Worm (Caenorhabditis elegans): ENCODE results near the gene his-70.

The his-70 gene

DNA sequence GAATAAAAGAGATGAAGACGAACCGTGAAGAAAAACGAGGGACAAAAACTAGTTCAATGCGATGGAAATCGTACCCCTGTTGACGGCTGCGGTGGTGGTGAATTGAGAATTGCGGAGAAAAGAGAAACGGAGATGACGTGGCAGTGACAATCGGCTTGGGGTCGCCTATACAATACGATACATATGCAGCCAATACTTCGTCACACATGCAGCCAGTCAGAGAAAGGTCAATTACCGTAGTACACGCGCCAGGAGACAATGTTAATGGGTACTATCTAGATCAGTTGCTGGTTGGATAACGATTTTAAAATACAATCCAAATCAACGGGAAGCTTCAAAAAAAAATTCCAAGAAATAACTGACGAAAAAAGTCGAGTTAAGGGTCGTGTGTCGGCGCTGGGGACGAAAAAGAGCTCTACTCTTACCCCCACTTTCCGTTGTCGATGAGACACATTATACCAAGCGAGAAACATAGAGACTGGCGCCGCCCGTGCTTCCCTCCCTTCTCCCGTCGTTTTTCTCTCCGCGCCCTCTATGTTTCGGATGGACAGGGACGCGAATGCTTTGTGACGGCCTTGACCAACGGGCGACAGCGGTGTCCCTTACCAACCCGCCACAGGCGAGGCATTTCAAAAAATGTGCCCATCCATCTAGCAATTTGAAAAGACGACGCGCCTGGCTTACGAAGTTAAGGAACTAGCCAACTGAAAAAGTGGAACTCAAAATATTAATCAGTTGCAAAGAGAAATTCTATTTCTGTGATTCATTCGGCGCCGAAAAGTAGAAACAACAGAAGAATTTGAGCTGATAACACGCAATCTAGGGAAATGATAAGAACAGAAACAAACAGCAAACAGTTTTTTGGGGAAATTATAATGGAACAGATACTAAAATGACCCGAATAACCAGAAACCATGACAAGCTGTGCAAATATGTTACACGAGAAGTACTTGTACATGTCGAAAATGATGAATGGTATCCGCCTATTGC, 41.0 kb downstream of the his-70 start:
- TF ChIP-seq elt-2 (tag; optimal IDR thresholded peaks at IDR 0.05) (peak; percentile 75), pag-3 (tag; optimal IDR thresholded peaks at IDR 0.05; ENCODE audit: borderline replicate concordance) (no peak)

DNA sequence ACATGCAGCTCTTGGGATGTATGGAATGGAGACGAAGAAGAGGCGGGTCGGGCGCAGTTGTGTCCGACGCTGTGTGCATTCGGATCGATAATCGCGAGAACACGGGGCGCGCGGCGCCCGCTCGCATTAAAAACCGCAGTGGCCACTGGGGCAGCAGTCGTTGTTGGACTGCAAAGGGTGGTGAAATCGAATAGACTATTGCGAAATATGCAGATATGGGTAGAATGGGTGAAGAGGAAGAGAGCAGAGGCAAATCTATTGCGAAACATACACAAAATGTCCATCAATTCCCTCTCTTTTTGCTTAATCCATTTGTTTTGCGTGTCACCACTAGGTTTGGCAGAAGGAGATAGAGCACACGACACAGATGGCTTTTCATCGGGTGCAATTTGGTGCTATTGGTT, 41.8 kb downstream of the his-70 start:
- TF ChIP-seq ceh-24 (tag; optimal IDR thresholded peaks at IDR 0.05) (no peak), ceh-6 (GFP tag; optimal IDR thresholded peaks at IDR 0.05) (peak; percentile 3), hlh-13 (GFP tag; optimal IDR thresholded peaks at IDR 0.05) (no peak), unc-42 (tag; optimal IDR thresholded peaks at IDR 0.05) (peak; percentile 50), ceh-48 (tag; optimal IDR thresholded peaks at IDR 0.05) (peak; percentile 36), tbx-2 (tag; optimal IDR thresholded peaks at IDR 0.05) (no peak), gmeb-2 (tag; optimal IDR thresholded peaks at IDR 0.05) (no peak), dve-1 (tag; optimal IDR thresholded peaks at IDR 0.05) (no peak), ceh-31 (tag; optimal IDR thresholded peaks at IDR 0.05) (peak; percentile 8), che-1 (tag; optimal IDR thresholded peaks at IDR 0.05) (no peak), fkh-10 (GFP tag; optimal IDR thresholded peaks at IDR 0.05) (no peak), unc-3 (GFP tag; conservative IDR thresholded peaks at IDR 0.05) (no peak), unc-3 (tag; optimal IDR thresholded peaks at IDR 0.05) (peak; percentile 5), C38D4.7 (GFP tag; optimal IDR thresholded peaks at IDR 0.05) (peak; percentile 8)

DNA sequence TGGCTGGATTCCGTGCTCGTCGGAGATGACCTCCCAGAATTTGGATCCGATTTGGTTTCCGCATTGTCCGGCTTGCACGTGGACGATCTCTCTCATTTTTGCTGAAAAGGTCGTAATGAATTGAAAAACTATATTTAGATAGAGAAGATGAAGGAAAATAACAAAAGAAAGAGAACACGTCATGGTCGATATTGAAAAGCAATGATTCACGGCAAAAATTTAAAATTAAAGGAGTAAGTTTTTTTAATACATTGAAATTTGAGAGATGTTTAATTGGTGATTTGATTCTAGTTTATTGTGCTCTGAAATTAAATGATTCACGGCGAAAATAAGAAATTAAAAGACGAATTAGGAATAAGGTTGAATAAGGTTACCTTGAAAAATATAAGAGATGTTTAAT, 42.4 kb downstream of the his-70 start, which contains the start of gene tbb-2:
TSS of gene tbb-2 (minus strand) at position 101 of the 400 bp plus-strand sequence.
- TF ChIP-seq odd-2 (tag; optimal IDR thresholded peaks at IDR 0.05) (no peak), tbx-2 (tag; optimal IDR thresholded peaks at IDR 0.05) (no peak), ceh-6 (GFP tag; optimal IDR thresholded peaks at IDR 0.05) (no peak), syd-9 (tag; optimal IDR thresholded peaks at IDR 0.05) (no peak), gmeb-2 (tag; optimal IDR thresholded peaks at IDR 0.05) (no peak), pax-1 (tag; optimal IDR thresholded peaks at IDR 0.05) (no peak), C08G9.2 (tag; optimal IDR thresholded peaks at IDR 0.05) (no peak), ceh-24 (tag; optimal IDR thresholded peaks at IDR 0.05) (no peak), unc-3 (GFP tag; conservative IDR thresholded peaks at IDR 0.05) (no peak), unc-3 (tag; optimal IDR thresholded peaks at IDR 0.05) (no peak), hlh-15 (tag; optimal IDR thresholded peaks at IDR 0.05) (no peak), tbx-7 (tag; optimal IDR thresholded peaks at IDR 0.05) (no peak), fkh-6 (tag; optimal IDR thresholded peaks at IDR 0.05) (no peak), ceh-48 (tag; optimal IDR thresholded peaks at IDR 0.05) (no peak), pqm-1 (tag; optimal IDR thresholded peaks at IDR 0.05) (no peak), T23F11.4 (GFP tag; optimal IDR thresholded peaks at IDR 0.05) (no peak), rnt-1 (tag; optimal IDR thresholded peaks at IDR 0.05) (no peak)

DNA sequence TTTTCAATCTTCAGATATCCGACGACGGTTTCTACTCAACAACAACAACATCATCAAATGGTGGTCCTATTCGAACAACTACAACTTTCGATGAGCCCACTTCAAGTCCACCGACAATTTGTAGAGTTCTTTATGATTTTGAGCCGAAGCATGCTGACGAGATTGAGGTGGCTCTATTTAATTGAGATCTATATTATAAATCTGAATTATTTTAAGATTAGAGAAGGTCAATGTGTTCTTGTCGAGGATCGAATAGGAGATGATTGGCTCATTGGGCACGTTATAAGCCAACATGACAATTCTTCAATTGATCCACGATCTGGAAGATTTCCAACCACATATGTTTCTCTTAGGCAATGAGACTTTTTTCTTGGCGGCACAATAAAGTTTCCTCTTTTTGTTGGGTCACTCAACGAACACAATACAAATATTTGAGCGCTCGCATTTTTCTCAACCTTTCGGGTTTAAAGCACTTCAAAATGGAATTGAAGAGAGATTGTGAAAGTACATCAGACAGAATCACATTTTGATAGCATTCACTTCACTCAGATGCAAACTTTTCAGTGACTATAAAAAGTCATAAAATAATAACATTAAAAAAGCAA, 44.4 kb downstream of the his-70 start:
- TF ChIP-seq pat-9 (tag; optimal IDR thresholded peaks at IDR 0.05) (no peak), C38D4.7 (GFP tag; optimal IDR thresholded peaks at IDR 0.05) (no peak), unc-86 (tag; optimal IDR thresholded peaks at IDR 0.05) (no peak), pros-1 (tag; optimal IDR thresholded peaks at IDR 0.05) (no peak), fkh-10 (GFP tag; optimal IDR thresholded peaks at IDR 0.05) (no peak), madf-2 (tag; optimal IDR thresholded peaks at IDR 0.05) (no peak), ceh-48 (tag; optimal IDR thresholded peaks at IDR 0.05) (no peak), sox-4 (tag; optimal IDR thresholded peaks at IDR 0.05) (no peak), odd-2 (tag; optimal IDR thresholded peaks at IDR 0.05) (no peak), hlh-8 (tag; optimal IDR thresholded peaks at IDR 0.05) (no peak), unc-3 (GFP tag; conservative IDR thresholded peaks at IDR 0.05) (no peak), unc-3 (tag; optimal IDR thresholded peaks at IDR 0.05) (no peak), ahr-1 (tag; optimal IDR thresholded peaks at IDR 0.05) (no peak), pha-2 (tag; optimal IDR thresholded peaks at IDR 0.05) (no peak), eyg-1 (tag; optimal IDR thresholded peaks at IDR 0.05) (no peak), hlh-15 (tag; optimal IDR thresholded peaks at IDR 0.05) (no peak), ets-4 (tag; optimal IDR thresholded peaks at IDR 0.05) (no peak), F13H6.1 (tag; optimal IDR thresholded peaks at IDR 0.05) (no peak), ceh-22 (tag; optimal IDR thresholded peaks at IDR 0.05) (no peak)
